Worm (Caenorhabditis elegans): ENCODE measurements around the gene dars-1.

dars-1 gene

DNA sequence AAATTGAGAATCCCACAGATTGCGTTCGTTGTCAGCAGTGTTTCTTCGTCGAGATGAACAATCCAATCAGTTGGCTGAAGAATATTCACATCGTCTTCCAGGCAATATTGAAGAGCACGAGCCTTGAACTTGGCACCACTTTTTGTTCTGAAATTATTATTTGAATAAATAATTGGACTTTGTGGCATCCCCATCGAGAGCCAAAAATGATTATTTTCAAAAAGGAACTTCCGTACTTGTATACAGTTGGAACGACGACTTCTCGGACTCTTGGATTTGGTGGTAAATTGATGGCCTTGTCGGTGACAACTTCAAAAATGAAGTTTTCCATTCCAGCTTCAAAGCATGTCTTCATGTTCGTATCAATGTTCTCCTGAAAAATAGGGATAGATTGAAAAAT, 19.0 kb downstream of the dars-1 start (continued):
- TF ChIP-seq aptf-3 (GFP tag; IDR thresholded peaks at IDR 0.05) = no peak

DNA sequence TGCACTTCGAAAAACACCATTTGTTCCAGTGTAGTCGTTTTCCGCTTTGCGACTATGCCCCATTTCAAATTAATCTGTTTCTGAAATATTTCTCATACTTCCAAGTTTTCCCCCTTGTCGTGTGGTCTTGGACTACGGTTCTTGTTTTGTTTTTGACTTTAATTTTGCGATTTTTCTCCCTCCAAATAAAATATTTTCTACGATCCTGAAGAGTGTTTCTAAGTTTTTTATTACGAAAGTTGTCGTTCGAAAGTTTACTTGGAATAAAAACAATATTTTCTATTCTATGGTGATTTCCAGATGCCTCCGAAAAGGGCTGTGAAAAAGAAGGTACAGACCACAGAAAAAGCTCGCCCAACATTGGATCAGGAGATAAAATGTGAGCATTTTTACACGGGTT, 23.2 kb downstream of the dars-1 start, which contains the start of gene tag-342:
Gene tag-342 (plus strand): TSS at position 301 of the 400 bp plus-strand sequence.
- TF ChIP-seq ztf-18 (tag; optimal IDR thresholded peaks at IDR 0.05) = no peak
- no peak for TF ChIP-seq lin-54 (GFP tag; optimal IDR thresholded peaks at IDR 0.05)
- TF ChIP-seq sdz-38 (tag; optimal IDR thresholded peaks at IDR 0.05) = no peak
- TF ChIP-seq dpff-1 (tag; optimal IDR thresholded peaks at IDR 0.05) = no peak
- no peak for TF ChIP-seq aptf-3 (GFP tag; IDR thresholded peaks at IDR 0.05)
- no peak for TF ChIP-seq snpc-1.3 (tag; optimal IDR thresholded peaks at IDR 0.05; ENCODE audit: insufficient read depth)
- no peak for TF ChIP-seq ceh-40 (GFP tag; IDR thresholded peaks at IDR 0.05)
- TF ChIP-seq K12H6.12 (tag; optimal IDR thresholded peaks at IDR 0.05) = no peak
- TF ChIP-seq C06A6.2 (GFP tag; conservative IDR thresholded peaks at IDR 0.05) = no peak
- no peak for TF ChIP-seq ama-1 (optimal IDR thresholded peaks at IDR 0.05)
- TF ChIP-seq ama-1 (GFP tag; optimal IDR thresholded peaks at IDR 0.05) = no peak
- no peak for TF ChIP-seq Y95B8A.8 (GFP tag; IDR thresholded peaks at IDR 0.05)
- no peak for TF ChIP-seq lsy-27 (tag; optimal IDR thresholded peaks at IDR 0.05; ENCODE audit: borderline replicate concordance, insufficient read depth)
- TF ChIP-seq mel-28 (tag; optimal IDR thresholded peaks at IDR 0.05; ENCODE audit: borderline replicate concordance) = no peak
- TF ChIP-seq snpc-4 (GFP tag; optimal IDR thresholded peaks at IDR 0.05) = no peak
- no peak for TF ChIP-seq snpc-4 (tag; optimal IDR thresholded peaks at IDR 0.05)
- TF ChIP-seq snpc-1.1 (tag; optimal IDR thresholded peaks at IDR 0.05; ENCODE audit: insufficient read depth) = no peak
- no peak for TF ChIP-seq madf-10 (tag; optimal IDR thresholded peaks at IDR 0.05)

DNA sequence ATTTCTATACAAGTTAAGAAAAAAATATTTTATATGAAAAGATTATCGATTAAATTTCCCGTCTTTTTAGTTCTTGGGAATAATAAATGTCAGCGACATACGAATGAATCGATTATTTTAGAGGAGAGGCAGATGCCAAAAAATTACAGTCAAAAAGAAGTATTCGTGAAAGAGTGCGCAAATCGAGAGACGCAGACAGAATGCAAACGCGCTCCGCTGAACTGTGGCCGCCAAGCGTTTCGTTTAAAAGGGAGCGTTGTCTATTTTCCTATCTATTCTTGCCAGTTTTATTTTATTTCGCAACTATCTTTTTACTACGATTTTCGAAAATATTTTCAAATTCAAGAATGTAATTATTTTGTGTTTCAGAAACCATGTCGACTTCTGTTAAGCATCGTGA, 23.9 kb downstream of the dars-1 start, which contains the start of gene baf-1:
Gene baf-1 (plus strand): TSS at position 370 of the 400 bp plus-strand sequence.
- TF ChIP-seq let-607 (tag; optimal IDR thresholded peaks at IDR 0.05) (no peak), cebp-1 (GFP tag; IDR thresholded peaks at IDR 0.05) (peak; percentile 21; the same call in 1 of the 2 replicates), cebp-1 (tag; optimal IDR thresholded peaks at IDR 0.05) (peak; percentile 92), T26A5.8 (tag; optimal IDR thresholded peaks at IDR 0.05) (no peak), nfyb-1 (GFP tag; IDR thresholded peaks at IDR 0.05) (no peak), Y53F4B.3 (GFP tag; IDR thresholded peaks at IDR 0.05) (no peak), athp-1 (tag; optimal IDR thresholded peaks at IDR 0.05) (no peak), egl-44 (GFP tag; IDR thresholded peaks at IDR 0.05) (no peak), madf-6 (GFP tag; IDR thresholded peaks at IDR 0.05) (peak; percentile 65), sdz-38 (tag; optimal IDR thresholded peaks at IDR 0.05) (no peak), repo-1 (tag; optimal IDR thresholded peaks at IDR 0.05) (no peak), pha-4 (tag; optimal IDR thresholded peaks at IDR 0.05) (no peak), C06A6.2 (GFP tag; conservative IDR thresholded peaks at IDR 0.05) (no peak), lin-35 (GFP tag; optimal IDR thresholded peaks at IDR 0.05) (peak in 1 of 3 experiments; percentile 51), egl-18 (GFP tag; IDR thresholded peaks at IDR 0.05) (no peak), B0019.2 (GFP tag; conservative IDR thresholded peaks at IDR 0.05) (no peak), hlh-26 (GFP tag; conservative IDR thresholded peaks at IDR 0.05) (no peak), hmg-1.2 (GFP tag; IDR thresholded peaks at IDR 0.05) (peak; percentile 97), let-526 (GFP tag; IDR thresholded peaks at IDR 0.05) (no peak), Y79H2A.3 (GFP tag; conservative IDR thresholded peaks at IDR 0.05) (no peak), ztf-26 (tag; optimal IDR thresholded peaks at IDR 0.05) (no peak), attf-3 (GFP tag; conservative IDR thresholded peaks at IDR 0.05) (0 out of 2 replicates have a peak, but pooled peaks have one; percentile 28), nhr-120 (GFP tag; IDR thresholded peaks at IDR 0.05) (no peak), ztf-25 (GFP tag; IDR thresholded peaks at IDR 0.05) (no peak), ztf-28 (GFP tag; IDR thresholded peaks at IDR 0.05) (no peak), xnd-1 (tag; optimal IDR thresholded peaks at IDR 0.05) (no peak), bed-1 (GFP tag; IDR thresholded peaks at IDR 0.05) (no peak), sptf-2 (GFP tag; optimal IDR thresholded peaks at IDR 0.05) (no peak), mel-28 (tag; optimal IDR thresholded peaks at IDR 0.05; ENCODE audit: borderline replicate concordance) (no peak), efl-1 (GFP tag; optimal IDR thresholded peaks at IDR 0.05) (peak; percentile 20), fkh-3 (tag; optimal IDR thresholded peaks at IDR 0.05) (peak; percentile 37), F10E7.11 (tag; optimal IDR thresholded peaks at IDR 0.05) (no peak)

All from whole organism, young adult.